Worm (Caenorhabditis elegans) whole organism, midembryonic: ENCODE measurements around the gene osm-9.

Experiments used
- cog-1 ChIP-seq: sonication (generic microtip); optimal IDR thresholded peaks from 2 replicates; lab custom pipeline; 2016; ENCODE audit warnings: missing genetic modification characterization, missing compliant biosample characterization
- ref-1 ChIP-seq: fragments of 200-800 bp; sonication (Bioruptor generic); conservative IDR thresholded peaks from 2 replicates; pipeline ENCODE4 v1.3.6; 2022; ENCODE audit warnings: missing genetic modification reagents, missing genetic modification characterization, missing compliant biosample characterization
- ztf-23 ChIP-seq: fragments of 200-800 bp; sonication (Bioruptor generic); IDR thresholded peaks from 2 replicates; pipeline ENCODE4 v1.3.6; 2022; ENCODE audit warnings: missing genetic modification reagents, missing genetic modification characterization, missing compliant biosample characterization

DNA sequence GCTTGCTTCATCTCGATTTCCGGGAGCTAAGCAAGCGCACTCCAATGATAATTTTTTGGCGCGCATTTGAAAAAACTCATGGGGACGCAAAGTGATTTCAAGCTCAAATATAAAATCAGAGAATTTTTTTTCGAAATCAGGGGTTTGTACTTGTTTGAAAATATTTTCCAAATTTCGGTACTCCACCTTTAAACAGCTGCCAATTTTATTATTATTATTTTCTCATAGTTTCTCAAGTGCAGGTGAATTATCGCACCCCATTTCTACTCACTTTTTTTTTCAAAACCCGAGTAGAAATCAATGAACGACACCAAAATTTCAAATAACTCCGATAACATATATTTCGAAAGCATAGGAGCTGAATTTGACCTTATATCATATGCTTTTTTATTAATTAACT, 53.1 kb downstream of the osm-9 start, which contains the start of gene srz-83:
- TF ChIP-seq cog-1 (no peak), ztf-23 (no peak), ref-1 (GFP tag; lab: Robert Waterston, UW) (no peak)
